Worm (Caenorhabditis elegans) whole organism, mixed stage, embryonic: ENCODE measurements around the gene F41F3.8.

Experiments
- bed-3 ChIP-seq: fragments of 200-800 bp; sonication (Bioruptor generic); optimal IDR thresholded peaks from 3 replicates; lab custom pipeline; 2018; ENCODE audit warnings: mild to moderate bottlenecking, missing genetic modification characterization, moderate library complexity, missing compliant biosample characterization
- blmp-1 ChIP-seq: fragments of 150-350 bp; optimal IDR thresholded peaks from 2 replicates; lab custom pipeline; 2014; ENCODE audit warnings: missing biosample characterization, missing genetic modification characterization
- lsy-2 ChIP-seq: fragments of 150-350 bp; optimal IDR thresholded peaks from 2 replicates; lab custom pipeline; 2014; ENCODE audit warnings: missing biosample characterization, missing genetic modification characterization
- mab-5 ChIP-seq: fragments of 150-350 bp; optimal IDR thresholded peaks from 2 replicates; lab custom pipeline; 2014; ENCODE audit warnings: missing biosample characterization, missing genetic modification characterization
- unc-39 ChIP-seq: fragments of 150-350 bp; optimal IDR thresholded peaks from 2 replicates; lab custom pipeline; 2014; ENCODE audit warnings: missing biosample characterization, missing genetic modification characterization

ce11 chrV:4617260-4617659 is 31.4 kb upstream of the F41F3.8 start, which contains the start of gene sumv-2:
- TF ChIP-seq bed-3 (GFP tag; lab: Kevin White, UChicago), result no peak
- TF ChIP-seq lsy-2 (tag; lab: Kevin White, UChicago), result no peak
- no peak for TF ChIP-seq mab-5
- no peak for TF ChIP-seq blmp-1
- no peak for TF ChIP-seq unc-39 (tag; lab: Kevin White, UChicago)
